Fruit fly (Drosophila melanogaster) whole organism, embryonic: ENCODE results near the gene CG5188.
A peak's percentile ranks its signal among the peaks of the same experiment; 100 is the strongest.

Experiments used
- Aef1 ChIP-seq: fragments of 200-800 bp; sonication (Bioruptor generic); IDR thresholded peaks from 3 replicates; pipeline ENCODE4 v1.3.6; 2022; ENCODE audit warnings: missing biosample characterization, missing genetic modification characterization
- CG11723 ChIP-seq: fragments of 200-800 bp; sonication (Bioruptor generic); optimal IDR thresholded peaks from 2 replicates; lab custom pipeline; 2017; ENCODE audit warnings: missing biosample characterization, mild to moderate bottlenecking, missing genetic modification characterization
- CG14965 ChIP-seq: fragments of 200-800 bp; sonication (Bioruptor generic); optimal IDR thresholded peaks from 2 replicates; lab custom pipeline; 2016; ENCODE audit warnings: missing biosample characterization, missing genetic modification characterization, borderline replicate concordance
- CG15601 ChIP-seq: fragments of 200-800 bp; sonication (Bioruptor generic); optimal IDR thresholded peaks from 3 replicates; lab custom pipeline; 2019; ENCODE audit warnings: missing biosample characterization, mild to moderate bottlenecking, missing genetic modification characterization, moderate library complexity
- CG17328 ChIP-seq: fragments of 200-800 bp; sonication (Bioruptor generic); IDR thresholded peaks from 2 replicates; pipeline ENCODE4 v1.3.6; 2022; ENCODE audit warnings: missing biosample characterization, missing genetic modification characterization
- CG17802 ChIP-seq: fragments of 200-800 bp; sonication (Bioruptor generic); optimal IDR thresholded peaks from 2 replicates; lab custom pipeline; 2018; ENCODE audit warnings: missing biosample characterization, mild to moderate bottlenecking, missing genetic modification characterization, moderate library complexity
- CG2116 ChIP-seq: fragments of 200-800 bp; sonication (Bioruptor generic); optimal IDR thresholded peaks from 3 replicates; lab custom pipeline; 2018; ENCODE audit warnings: missing biosample characterization, mild to moderate bottlenecking, missing genetic modification characterization
- CG2129 ChIP-seq: fragments of 200-800 bp; sonication (Bioruptor generic); IDR thresholded peaks from 2 replicates; pipeline ENCODE4 v1.3.6; 2022; ENCODE audit warnings: missing biosample characterization, missing genetic modification characterization; ENCODE audit not compliant: partially characterized antibody
- CG32767 ChIP-seq: fragments of 200-800 bp; sonication (Bioruptor generic); IDR thresholded peaks from 2 replicates; pipeline ENCODE4 v1.3.6; 2022; ENCODE audit warnings: missing biosample characterization, missing genetic modification characterization
- CG34224 ChIP-seq: fragments of 200-800 bp; sonication (Bioruptor generic); IDR thresholded peaks from 3 replicates; pipeline ENCODE4 v1.3.6; 2022; ENCODE audit warnings: missing biosample characterization, missing genetic modification characterization; ENCODE audit not compliant: partially characterized antibody
- CG4424 ChIP-seq: fragments of 200-800 bp; sonication (Bioruptor generic); optimal IDR thresholded peaks from 3 replicates; lab custom pipeline; 2016; ENCODE audit warnings: missing biosample characterization, missing genetic modification characterization
- CG5245 ChIP-seq: fragments of 200-800 bp; sonication (Bioruptor generic); optimal IDR thresholded peaks from 3 replicates; lab custom pipeline; 2016; ENCODE audit warnings: missing biosample characterization, missing genetic modification characterization
- CG5953 ChIP-seq: fragments of 200-800 bp; sonication (Bioruptor generic); IDR thresholded peaks from 2 replicates; pipeline ENCODE4 v1.3.6; 2022; ENCODE audit warnings: missing biosample characterization, missing genetic modification characterization
- CG7271 ChIP-seq: fragments of 200-800 bp; sonication (Bioruptor generic); optimal IDR thresholded peaks from 2 replicates; lab custom pipeline; 2018; ENCODE audit warnings: missing biosample characterization, mild to moderate bottlenecking, missing genetic modification characterization, moderate library complexity
- CG7556 ChIP-seq: fragments of 200-800 bp; sonication (Bioruptor generic); optimal IDR thresholded peaks from 2 replicates; lab custom pipeline; 2017; ENCODE audit warnings: missing biosample characterization, mild to moderate bottlenecking, missing genetic modification characterization
- CG8089 ChIP-seq: fragments of 200-800 bp; sonication (Bioruptor generic); optimal IDR thresholded peaks from 3 replicates; lab custom pipeline; 2016; ENCODE audit warnings: missing biosample characterization, missing genetic modification characterization
- CG9727 ChIP-seq: fragments of 200-800 bp; sonication (Bioruptor generic); optimal IDR thresholded peaks from 3 replicates; lab custom pipeline; 2017; ENCODE audit warnings: missing biosample characterization, mild to moderate bottlenecking, missing genetic modification characterization
- CG9817 ChIP-seq: fragments of 200-800 bp; sonication (Bioruptor generic); optimal IDR thresholded peaks from 2 replicates; lab custom pipeline; 2018; ENCODE audit warnings: missing biosample characterization, mild to moderate bottlenecking, missing genetic modification characterization, moderate library complexity
- Dip2 ChIP-seq: fragments of 200-800 bp; sonication (Bioruptor generic); IDR thresholded peaks from 2 replicates; pipeline ENCODE4 v1.3.6; 2022; ENCODE audit warnings: missing biosample characterization, missing genetic modification characterization
- Dll ChIP-seq: fragments of 200-800 bp; sonication (Bioruptor generic); IDR thresholded peaks from 4 replicates; pipeline ENCODE4 v1.3.6; 2022; ENCODE audit warnings: missing biosample characterization, missing genetic modification characterization; ENCODE audit not compliant: partially characterized antibody
- Dref ChIP-seq: fragments of 200-800 bp; sonication (Bioruptor generic); IDR thresholded peaks from 2 replicates; pipeline ENCODE4 v1.3.6; 2022; ENCODE audit warnings: missing biosample characterization, missing genetic modification characterization
- E2f2 ChIP-seq: fragments of 200-800 bp; sonication (Bioruptor generic); IDR thresholded peaks from 2 replicates; pipeline ENCODE4 v1.3.6; 2022; ENCODE audit warnings: missing biosample characterization, missing genetic modification characterization
- Ets65A ChIP-seq: fragments of 200-800 bp; sonication (Bioruptor generic); peaks from one replicate; lab custom pipeline; 2016; ENCODE audit warnings: missing biosample characterization, missing genetic modification characterization
- HmgZ ChIP-seq: fragments of 200-800 bp; sonication (Bioruptor generic); optimal IDR thresholded peaks from 2 replicates; lab custom pipeline; 2018; ENCODE audit warnings: missing biosample characterization, mild to moderate bottlenecking, missing genetic modification characterization
- Mrtf ChIP-seq: fragments of 200-800 bp; sonication (Bioruptor generic); IDR thresholded peaks from 3 replicates; pipeline ENCODE4 v1.3.6; 2022; ENCODE audit warnings: missing biosample characterization, missing genetic modification characterization
- Nf-YA ChIP-seq: fragments of 200-800 bp; sonication (Bioruptor generic); IDR thresholded peaks from 2 replicates; pipeline ENCODE4 v1.3.6; 2022; ENCODE audit warnings: missing biosample characterization, missing genetic modification characterization
- Oaz ChIP-seq: fragments of 200-800 bp; sonication (Bioruptor generic); IDR thresholded peaks from 2 replicates; pipeline ENCODE4 v1.3.6; 2022; ENCODE audit warnings: missing biosample characterization, missing genetic modification characterization
- Poxn ChIP-seq: fragments of 200-800 bp; sonication (Bioruptor generic); IDR thresholded peaks from 2 replicates; pipeline ENCODE4 v1.3.6; 2022; ENCODE audit warnings: missing biosample characterization, missing genetic modification characterization
- Ravus ChIP-seq: fragments of 200-800 bp; sonication (Bioruptor generic); IDR thresholded peaks from 2 replicates; pipeline ENCODE4 v1.3.6; 2022; ENCODE audit warnings: missing biosample characterization, missing genetic modification characterization
- Sox102F ChIP-seq: fragments of 200-800 bp; sonication (Bioruptor generic); optimal IDR thresholded peaks from 2 replicates; lab custom pipeline; 2018; ENCODE audit warnings: missing biosample characterization, mild to moderate bottlenecking, missing genetic modification characterization, moderate library complexity
- Vsx1 ChIP-seq: fragments of 200-800 bp; sonication (Bioruptor generic); optimal IDR thresholded peaks from 2 replicates; lab custom pipeline; 2017; ENCODE audit warnings: missing biosample characterization, mild to moderate bottlenecking, missing genetic modification characterization, missing genetic modification reagents
- ab ChIP-seq: fragments of 200-800 bp; sonication (Bioruptor generic); optimal IDR thresholded peaks from 2 replicates; lab custom pipeline; 2016; ENCODE audit warnings: missing biosample characterization, missing genetic modification characterization
- ac ChIP-seq: fragments of 200-800 bp; sonication (Bioruptor generic); optimal IDR thresholded peaks from 3 replicates; lab custom pipeline; 2017; ENCODE audit warnings: missing biosample characterization, mild to moderate bottlenecking, missing genetic modification characterization
- aop ChIP-seq: fragments of 200-800 bp; sonication (Bioruptor generic); IDR thresholded peaks from 2 replicates; pipeline ENCODE4 v1.3.6; 2022; ENCODE audit warnings: missing biosample characterization, missing genetic modification characterization
- ash1 ChIP-seq: fragments of 200-800 bp; sonication (Bioruptor generic); optimal IDR thresholded peaks from 2 replicates; lab custom pipeline; 2018; ENCODE audit warnings: missing biosample characterization, mild to moderate bottlenecking, missing genetic modification characterization
- bsh ChIP-seq, 2 experiments: fragments of 200-800 bp; sonication (Bioruptor generic); optimal IDR thresholded peaks; 2 replicates each; lab custom pipeline; 2017 to 2018; ENCODE audit warnings: mild to moderate bottlenecking in 2 of 2, missing biosample characterization in 2 of 2, missing genetic modification characterization in 2 of 2, moderate library complexity in 1 of 2
- cg ChIP-seq: fragments of 200-800 bp; sonication (Bioruptor generic); optimal IDR thresholded peaks from 3 replicates; lab custom pipeline; 2019; ENCODE audit warnings: missing biosample characterization, mild to moderate bottlenecking, missing genetic modification characterization, moderate library complexity
- crc ChIP-seq: fragments of 200-800 bp; sonication (Bioruptor generic); optimal IDR thresholded peaks from 2 replicates; lab custom pipeline; 2016; ENCODE audit warnings: missing biosample characterization, missing genetic modification characterization
- dysf ChIP-seq: fragments of 200-800 bp; sonication (Bioruptor generic); IDR thresholded peaks from 3 replicates; pipeline ENCODE4 v1.3.6; 2022; ENCODE audit warnings: missing biosample characterization, missing genetic modification characterization
- ewg ChIP-seq: fragments of 200-800 bp; sonication (Bioruptor generic); optimal IDR thresholded peaks from 3 replicates; lab custom pipeline; 2017; ENCODE audit warnings: mild to moderate bottlenecking, missing biosample characterization, missing genetic modification reagents, missing genetic modification characterization
- ken ChIP-seq: fragments of 200-800 bp; sonication (Bioruptor generic); IDR thresholded peaks from 3 replicates; pipeline ENCODE4 v1.3.6; 2022; ENCODE audit warnings: missing biosample characterization, missing genetic modification characterization
- lab ChIP-seq: fragments of 200-800 bp; sonication (Bioruptor generic); optimal IDR thresholded peaks from 3 replicates; lab custom pipeline; 2017; ENCODE audit warnings: missing biosample characterization, missing genetic modification characterization, mild to moderate bottlenecking, moderate library complexity, missing genetic modification reagents
- lmd ChIP-seq: fragments of 200-800 bp; sonication (Bioruptor generic); IDR thresholded peaks from 2 replicates; pipeline ENCODE4 v1.3.6; 2022; ENCODE audit warnings: missing biosample characterization, missing genetic modification characterization
- onecut ChIP-seq: fragments of 200-800 bp; sonication (Bioruptor generic); IDR thresholded peaks from 2 replicates; pipeline ENCODE4 v1.3.6; 2022; ENCODE audit warnings: missing biosample characterization, missing genetic modification characterization
- p53 ChIP-seq: fragments of 200-800 bp; sonication (Bioruptor generic); optimal IDR thresholded peaks from 2 replicates; lab custom pipeline; 2016; ENCODE audit warnings: missing biosample characterization, missing genetic modification characterization
- pzg ChIP-seq: fragments of 200-800 bp; sonication (Bioruptor generic); optimal IDR thresholded peaks from 3 replicates; lab custom pipeline; 2018; ENCODE audit warnings: missing biosample characterization, mild to moderate bottlenecking, missing genetic modification characterization, moderate library complexity
- run ChIP-seq: fragments of 200-800 bp; sonication (Bioruptor generic); optimal IDR thresholded peaks from 3 replicates; lab custom pipeline; 2018; ENCODE audit warnings: missing biosample characterization, mild to moderate bottlenecking, missing genetic modification characterization
- shn ChIP-seq: fragments of 200-800 bp; sonication (Bioruptor generic); optimal IDR thresholded peaks from 3 replicates; lab custom pipeline; 2016; ENCODE audit warnings: missing biosample characterization, missing genetic modification characterization
- sna ChIP-seq: fragments of 200-800 bp; sonication (Bioruptor generic); IDR thresholded peaks from 2 replicates; pipeline ENCODE4 v1.3.6; 2022; ENCODE audit warnings: missing biosample characterization, missing genetic modification characterization; ENCODE audit not compliant: partially characterized antibody
- sqz ChIP-seq: fragments of 200-800 bp; sonication (Bioruptor generic); optimal IDR thresholded peaks from 3 replicates; lab custom pipeline; 2018; ENCODE audit warnings: missing biosample characterization, mild to moderate bottlenecking, missing genetic modification characterization
- vnd ChIP-seq: fragments of 200-800 bp; sonication (Bioruptor generic); IDR thresholded peaks from 3 replicates; pipeline ENCODE4 v1.3.6; 2022; ENCODE audit warnings: missing biosample characterization, missing genetic modification characterization; ENCODE audit not compliant: partially characterized antibody

CG5188 gene

dm6 chr2L:10426534-10427048, 2.0 kb upstream of the CG5188 start, which contains the start of the genes SmB and KdelR (continued):
- TF ChIP-seq CG17328 = no peak
- TF ChIP-seq ken (GFP tag; lab: Robert Waterston, UW) = no peak
- TF ChIP-seq CG4424 (GFP tag; lab: Kevin White, UChicago) = peak; percentile 37
- peak; percentile 56 for TF ChIP-seq ewg (GFP tag; lab: Kevin White, UChicago)
- TF ChIP-seq vnd (GFP tag; lab: Robert Waterston, UW) = peak; percentile 89; the same call in 2 of the 3 replicates
- no peak for TF ChIP-seq CG17802 (tag; lab: Kevin White, UChicago)
- no peak for TF ChIP-seq cg (GFP tag; lab: Kevin White, UChicago)
- TF ChIP-seq Oaz (GFP tag; lab: Robert Waterston, UW) = no peak
- TF ChIP-seq ac (GFP tag; lab: Kevin White, UChicago) = no peak
- TF ChIP-seq HmgZ = no peak
- peak; percentile 68; the same call in 1 of the 2 replicates for TF ChIP-seq E2f2 (GFP tag; lab: Robert Waterston, UW)
- no peak for TF ChIP-seq ab (GFP tag; lab: Kevin White, UChicago)
- TF ChIP-seq CG5245 = no peak
- no peak for TF ChIP-seq CG32767 (GFP tag; lab: Robert Waterston, UW)
- peak; percentile 31; the same call in 1 of the 2 replicates for TF ChIP-seq CG2129
- no peak for TF ChIP-seq run (tag; lab: Kevin White, UChicago)
- TF ChIP-seq aop (GFP tag; lab: Robert Waterston, UW) = no peak
- TF ChIP-seq sqz = peak; percentile 84
- peak; percentile 83 for TF ChIP-seq CG34224 (GFP tag; lab: Robert Waterston, UW)
- TF ChIP-seq ash1 (GFP tag; lab: Kevin White, UChicago) = no peak
- TF ChIP-seq CG7556 (GFP tag; lab: Kevin White, UChicago) = peak; percentile 30
- no peak for TF ChIP-seq Poxn (GFP tag; lab: Robert Waterston, UW)
- no peak for TF ChIP-seq lmd (GFP tag; lab: Robert Waterston, UW)
- no peak for TF ChIP-seq onecut (GFP tag; lab: Robert Waterston, UW)
- peak; percentile 94 for TF ChIP-seq CG2116
- peak; percentile 91 for TF ChIP-seq Dll
- TF ChIP-seq CG9727 (GFP tag; lab: Kevin White, UChicago) = peak; percentile 42
- no peak for TF ChIP-seq Aef1 (GFP tag; lab: Robert Waterston, UW)
- TF ChIP-seq Dip2 (GFP tag; lab: Robert Waterston, UW) = no peak
- TF ChIP-seq CG7271 (tag; lab: Kevin White, UChicago) = peak; percentile 8
- TF ChIP-seq CG11723 (GFP tag; lab: Kevin White, UChicago) = no peak
- no peak for TF ChIP-seq CG9817
- TF ChIP-seq CG15601 (tag; lab: Kevin White, UChicago) = peak; percentile 53
- TF ChIP-seq bsh (GFP tag; optimal IDR thresholded peaks at IDR 0.05; lab: Kevin White, UChicago) = peak in 1 of 2 experiments; percentile 1
- TF ChIP-seq Dref (GFP tag; lab: Robert Waterston, UW) = peak; percentile 80
- no peak for TF ChIP-seq Sox102F
- TF ChIP-seq CG8089 (GFP tag; lab: Kevin White, UChicago) = no peak
- TF ChIP-seq sna (GFP tag; lab: Robert Waterston, UW) = peak; percentile 89
- no peak for TF ChIP-seq CG14965 (GFP tag; lab: Kevin White, UChicago)
- TF ChIP-seq Mrtf = no peak
- TF ChIP-seq Ets65A (GFP tag; lab: Kevin White, UChicago) = no peak
- TF ChIP-seq Nf-YA = no peak
- TF ChIP-seq CG5953 = no peak
- no peak for TF ChIP-seq Ravus (GFP tag; lab: Robert Waterston, UW)
- no peak for TF ChIP-seq p53 (GFP tag; lab: Kevin White, UChicago)
- no peak for TF ChIP-seq dysf
- TF ChIP-seq lab (GFP tag; lab: Kevin White, UChicago) = no peak
- peak; percentile 51 for TF ChIP-seq pzg
- peak; percentile 69 for TF ChIP-seq Vsx1
- TF ChIP-seq shn (GFP tag; lab: Kevin White, UChicago) = no peak
- TF ChIP-seq crc (GFP tag; lab: Kevin White, UChicago) = no peak
